Worm (Caenorhabditis elegans) whole organism, L4 larva: ENCODE results near the gene nhr-103.

ENCODE experiments used
- aha-1 ChIP-seq: fragments of 150-350 bp; peaks from one replicate; lab custom pipeline; 2014; ENCODE audit warnings: missing biosample characterization, missing genetic modification characterization
- fos-1 ChIP-seq: fragments of 150-350 bp; optimal IDR thresholded peaks from 2 replicates; lab custom pipeline; 2014; ENCODE audit warnings: missing biosample characterization, missing genetic modification characterization
- hlh-30 ChIP-seq: sonication (generic microtip); optimal IDR thresholded peaks from 2 replicates; lab custom pipeline; 2017; ENCODE audit warnings: antibody characterized with exemption, mild to moderate bottlenecking, missing genetic modification characterization, missing compliant biosample characterization; ENCODE audit not compliant: insufficient read depth
- lim-7 ChIP-seq: fragments of 200-800 bp; sonication (Bioruptor generic); IDR thresholded peaks from 2 replicates; pipeline ENCODE4 v1.3.6; 2022; ENCODE audit warnings: missing genetic modification characterization, missing compliant biosample characterization
- lin-39 ChIP-seq: fragments of 150-350 bp; optimal IDR thresholded peaks from 2 replicates; lab custom pipeline; 2014; ENCODE audit warnings: missing biosample characterization, missing genetic modification reagents, missing genetic modification characterization
- nhr-237 ChIP-seq: sonication (generic microtip); optimal IDR thresholded peaks from 2 replicates; lab custom pipeline; 2017; ENCODE audit warnings: missing biosample characterization, missing genetic modification characterization
- nhr-77 ChIP-seq: fragments of 150-350 bp; optimal IDR thresholded peaks from 2 replicates; lab custom pipeline; 2014; ENCODE audit warnings: missing biosample characterization, missing genetic modification characterization
- unc-62 ChIP-seq, 3 experiments: fragments of 150-350 bp in 1 of 3; sonication (generic microtip); optimal IDR thresholded peaks in 2 of 3; peaks in 1 of 3; 1 replicate in 1 of 3; 2 replicates in 2 of 3; lab custom pipeline; 2014 to 2017; ENCODE audit warnings: missing biosample characterization in 3 of 3, missing genetic modification characterization in 3 of 3, missing genetic modification reagents in 3 of 3, missing genotype in 1 of 3

- TF ChIP-seq hlh-30 (tag; lab: Kevin White, UChicago) = no peak
- peak in 1 of 2 experiments; percentile 86 for TF ChIP-seq unc-62 (GFP tag; optimal IDR thresholded peaks at IDR 0.05 in 1 of 2; lab: Kevin White, UChicago)
- no peak for TF ChIP-seq unc-62 (tag; optimal IDR thresholded peaks at IDR 0.05; lab: Kevin White, UChicago)
- TF ChIP-seq lin-39 = no peak
- no peak for TF ChIP-seq aha-1
- no peak for TF ChIP-seq fos-1 (tag; lab: Kevin White, UChicago)
- no peak for TF ChIP-seq nhr-237
- no peak for TF ChIP-seq nhr-77
- TF ChIP-seq lim-7 (GFP tag; lab: Robert Waterston, UW) = no peak
Measured at ce11 chrV:2274253-2274892, 49.1 kb downstream of the nhr-103 start, which contains the start of the genes Y5H2A.4 and abu-4.
